Fruit fly (Drosophila melanogaster) whole organism: ENCODE results near the gene pira.

ENCODE experiments used
- CG8478 ChIP-seq: fragments of >200 bp; optimal IDR thresholded peaks from 2 replicates; lab custom pipeline; 2018; ENCODE audit warnings: inconsistent platforms
- Dll ChIP-seq: fragments of >200 bp; optimal IDR thresholded peaks from 2 replicates; lab custom pipeline; 2017
- EcR ChIP-seq, 2 experiments: fragments of >200 bp; optimal IDR thresholded peaks; 2 replicates each; lab custom pipeline; 2017; ENCODE audit warnings: missing biosample characterization in 2 of 2, missing genetic modification characterization in 2 of 2, missing genetic modification reagents in 2 of 2
- pan ChIP-seq: fragments of >200 bp; optimal IDR thresholded peaks from 2 replicates; lab custom pipeline; 2017
- psq ChIP-seq: fragments of >200 bp; optimal IDR thresholded peaks from 2 replicates; lab custom pipeline; 2017
- usp ChIP-seq: fragments of >200 bp; optimal IDR thresholded peaks from 2 replicates; lab custom pipeline; 2017; ENCODE audit warnings: missing biosample characterization, missing genetic modification characterization, mixed read lengths

DNA sequence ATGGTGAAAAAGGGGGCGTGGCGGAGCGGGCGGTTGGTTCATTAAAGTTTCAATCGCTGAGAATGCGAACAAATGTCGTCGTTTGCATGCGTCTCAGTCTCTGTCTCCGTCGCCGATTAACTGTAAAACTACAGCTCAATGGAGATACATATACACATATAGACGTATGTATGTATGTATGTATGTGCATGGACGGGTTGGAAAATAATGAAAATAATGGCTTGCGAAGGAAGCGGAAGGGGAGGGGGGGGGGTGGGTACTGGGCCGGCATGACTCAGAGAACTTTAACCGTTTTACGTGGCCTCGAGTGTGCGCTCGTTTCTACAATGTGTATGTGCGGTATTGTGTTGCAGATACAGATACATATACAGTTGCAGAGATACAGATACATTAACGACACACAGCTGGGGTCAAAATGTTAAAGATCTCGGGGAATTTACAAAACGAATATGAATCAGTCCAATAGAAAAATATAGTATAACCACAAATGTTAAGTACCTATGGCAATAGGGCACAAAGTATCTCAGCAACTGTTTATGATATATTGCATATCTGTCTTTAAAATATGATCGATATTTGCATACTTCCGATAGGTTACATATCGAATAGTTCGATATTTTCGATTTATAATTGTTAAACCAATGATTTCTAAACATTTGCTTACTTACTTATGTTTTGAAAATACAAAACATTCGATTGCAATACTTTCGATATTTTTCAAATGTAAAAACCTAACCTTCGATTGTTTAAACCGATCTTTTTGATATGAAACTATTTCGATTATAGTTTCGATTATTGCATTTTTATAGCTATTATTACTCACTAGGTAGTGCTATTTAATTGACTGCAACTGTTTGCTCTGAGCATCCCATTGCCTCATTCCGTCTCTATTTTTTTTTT lies 38.9 kb downstream of the pira start:
- TF ChIP-seq psq (lab: Kevin White, UChicago) = no peak
- TF ChIP-seq pan = no peak
- no peak for TF ChIP-seq usp (GFP tag; lab: Kevin White, UChicago)
- TF ChIP-seq Dll = no peak
- no peak for TF ChIP-seq CG8478
- no peak for TF ChIP-seq EcR (GFP tag; optimal IDR thresholded peaks at IDR 0.05; lab: Kevin White, UChicago)
